Fruit fly (Drosophila melanogaster): Measurements from ENCODE around the gene Droj2.

The Droj2 gene

DNA sequence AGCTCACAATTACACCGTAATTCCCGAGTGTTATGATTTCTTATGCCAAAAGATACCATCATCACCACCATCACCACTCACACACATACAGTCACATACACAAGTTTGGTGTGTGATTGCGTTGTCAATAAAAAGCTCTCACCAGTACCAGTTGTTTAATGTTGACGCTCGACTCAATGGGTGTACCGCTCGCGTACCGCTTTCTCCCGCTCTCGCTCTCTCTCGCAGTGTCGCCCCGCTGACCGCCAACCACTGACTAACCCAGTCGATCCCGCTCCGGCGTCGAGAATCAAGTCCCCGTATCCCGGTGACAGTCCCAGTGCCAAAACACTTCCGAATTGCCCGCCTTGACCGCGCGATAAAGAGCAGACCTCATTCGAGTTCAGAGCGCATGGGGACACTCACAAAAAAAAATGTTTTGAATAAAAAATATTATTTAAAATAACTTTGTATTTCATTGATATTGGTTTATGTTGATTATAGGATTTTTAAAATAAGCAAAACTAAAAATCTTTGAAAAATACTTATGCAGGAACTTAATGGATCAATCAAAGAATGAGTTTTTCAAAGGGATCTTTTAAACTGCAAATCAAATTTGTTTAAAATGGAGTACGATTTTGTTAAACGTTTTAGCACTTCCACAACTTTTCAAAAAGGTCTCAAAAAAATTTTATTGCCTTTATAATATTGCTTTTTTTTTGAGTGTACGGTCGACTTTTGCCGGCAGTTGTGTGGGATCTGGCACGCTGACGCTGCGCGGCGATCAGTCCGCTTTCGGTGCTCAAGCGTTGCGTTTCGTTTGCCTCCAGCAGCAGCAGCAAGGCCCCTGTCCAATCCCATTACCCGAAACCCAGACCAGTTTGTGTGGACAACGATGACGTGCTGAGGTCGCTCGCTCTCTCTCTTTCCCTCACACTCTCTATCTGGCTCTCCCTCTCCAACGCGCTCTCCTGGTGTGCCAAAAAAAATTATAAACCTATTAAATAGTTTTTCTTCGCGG is 17.4 kb upstream of the Droj2 start, which contains the start of gene Dic1 (continued):
- TF ChIP-seq MTF-1 (GFP tag; optimal IDR thresholded peaks at IDR 0.05; ENCODE audit: borderline replicate concordance) (peak; percentile 69), CG4617 (GFP tag; optimal IDR thresholded peaks at IDR 0.05; ENCODE audit: borderline replicate concordance) (peak; percentile 84), Hmr (GFP tag; optimal IDR thresholded peaks at IDR 0.05) (peak; percentile 98), gt (GFP tag; IDR thresholded peaks at IDR 0.05) (peak; percentile 69), sqz (GFP tag; optimal IDR thresholded peaks at IDR 0.05) (peak; percentile 96), tna (GFP tag; IDR thresholded peaks at IDR 0.05; ENCODE audit: partially characterized antibody) (peak; percentile 52; the same call in 1 of the 2 replicates), bigmax (GFP tag; optimal IDR thresholded peaks at IDR 0.05) (no peak), ab (GFP tag; optimal IDR thresholded peaks at IDR 0.05) (peak; percentile 84), CG14710 (tag; optimal IDR thresholded peaks at IDR 0.05) (peak; percentile 98), luna (GFP tag; optimal IDR thresholded peaks at IDR 0.05) (peak; percentile 83), CG14050 (GFP tag; IDR thresholded peaks at IDR 0.05) (peak; percentile 87), gfzf (GFP tag; optimal IDR thresholded peaks at IDR 0.05) (no peak), CG17612 (GFP tag; IDR thresholded peaks at IDR 0.05) (peak; percentile 77), CG2120 (GFP tag; optimal IDR thresholded peaks at IDR 0.05) (peak; percentile 97), fd96Cb (tag; optimal IDR thresholded peaks at IDR 0.05) (peak; percentile 98), Myb (GFP tag; optimal IDR thresholded peaks at IDR 0.05) (peak; percentile 76), CG31224 (GFP tag; IDR thresholded peaks at IDR 0.05) (peak; percentile 86), jing (GFP tag; optimal IDR thresholded peaks at IDR 0.05) (peak; percentile 85), da (GFP tag; optimal IDR thresholded peaks at IDR 0.05) (peak; percentile 77), CG6765 (GFP tag; optimal IDR thresholded peaks at IDR 0.05) (peak; percentile 94), MBD-R2 (GFP tag; IDR thresholded peaks at IDR 0.05) (peak; percentile 84), gro (GFP tag; optimal IDR thresholded peaks at IDR 0.05) (peak; percentile 71), CG14014 (GFP tag; IDR thresholded peaks at IDR 0.05) (peak; percentile 87), CG32772 (GFP tag; IDR thresholded peaks at IDR 0.05) (peak; percentile 75), ken (GFP tag; IDR thresholded peaks at IDR 0.05) (peak; percentile 84; the same call in 2 of the 3 replicates), Kr (GFP tag; optimal IDR thresholded peaks at IDR 0.05) (peak; percentile 79), CG10543 (GFP tag; optimal IDR thresholded peaks at IDR 0.05) (peak; percentile 98), CG31441 (GFP tag; IDR thresholded peaks at IDR 0.05) (peak; percentile 98), caup (GFP tag; optimal IDR thresholded peaks at IDR 0.05; ENCODE audit: severe bottlenecking) (peak; percentile 97), fd102C (GFP tag; optimal IDR thresholded peaks at IDR 0.05) (no peak), zf30C (GFP tag; optimal IDR thresholded peaks at IDR 0.05) (peak; percentile 90), CG18619 (GFP tag; optimal IDR thresholded peaks at IDR 0.05) (peak; percentile 98), stwl (tag; optimal IDR thresholded peaks at IDR 0.05) (peak; percentile 37), CrebB (tag; optimal IDR thresholded peaks at IDR 0.05) (peak; percentile 73), gce (GFP tag; IDR thresholded peaks at IDR 0.05) (no peak), zfh2 (GFP tag; optimal IDR thresholded peaks at IDR 0.05) (peak; percentile 95), Tbp (GFP tag; optimal IDR thresholded peaks at IDR 0.05) (no peak), Dfd (GFP tag; optimal IDR thresholded peaks at IDR 0.05) (peak in 1 of 2 experiments; percentile 35), wdn (GFP tag; IDR thresholded peaks at IDR 0.05) (peak; percentile 82), D19A (tag; optimal IDR thresholded peaks at IDR 0.05) (peak; percentile 95), CG10274 (GFP tag; optimal IDR thresholded peaks at IDR 0.05) (peak; percentile 91), CG3995 (GFP tag; optimal IDR thresholded peaks at IDR 0.05) (peak; percentile 74), jumu (GFP tag; optimal IDR thresholded peaks at IDR 0.05) (peak; percentile 83), eyg (GFP tag; optimal IDR thresholded peaks at IDR 0.05) (peak; percentile 71), ara (GFP tag; IDR thresholded peaks at IDR 0.05) (peak; percentile 79), chn (GFP tag; optimal IDR thresholded peaks at IDR 0.05) (peak; percentile 93), E2f2 (GFP tag; IDR thresholded peaks at IDR 0.05) (peak; percentile 71), CG7745 (tag; optimal IDR thresholded peaks at IDR 0.05) (no peak)
